Worm (Caenorhabditis elegans) whole organism, L1 larva: Measurements from ENCODE around the gene srj-25.
A peak's percentile ranks its signal among the peaks of the same experiment; 100 is the strongest.

Experiments used
- C04F5.9 ChIP-seq: sonication (generic microtip); optimal IDR thresholded peaks from 2 replicates; lab custom pipeline; 2016; ENCODE audit warnings: missing genetic modification characterization, missing compliant biosample characterization
- C16A3.4 ChIP-seq: fragments of 150-350 bp; optimal IDR thresholded peaks from 2 replicates; lab custom pipeline; 2014; ENCODE audit warnings: missing biosample characterization, missing genetic modification characterization
- Y116A8C.19 ChIP-seq: sonication (generic microtip); optimal IDR thresholded peaks from 2 replicates; lab custom pipeline; 2016; ENCODE audit warnings: missing compliant biosample characterization, missing genetic modification characterization, borderline replicate concordance
- alr-1 ChIP-seq: fragments of 200-800 bp; sonication (Bioruptor generic); optimal IDR thresholded peaks from 2 replicates; lab custom pipeline; 2018; ENCODE audit warnings: borderline replicate concordance, mild to moderate bottlenecking, missing genetic modification characterization, missing compliant biosample characterization
- ama-1 ChIP-seq: fragments of 150-350 bp; optimal IDR thresholded peaks from 2 replicates; lab custom pipeline; 2014
- blmp-1 ChIP-seq: fragments of 150-350 bp; optimal IDR thresholded peaks from 2 replicates; lab custom pipeline; 2014; ENCODE audit warnings: missing biosample characterization, missing genetic modification characterization
- ceh-63 ChIP-seq: fragments of 200-800 bp; sonication (Bioruptor generic); optimal IDR thresholded peaks from 2 replicates; lab custom pipeline; 2018; ENCODE audit warnings: mild to moderate bottlenecking, missing genetic modification characterization, missing compliant biosample characterization
- ceh-82 ChIP-seq, 3 experiments: fragments of 150-350 bp in 1 of 3; sonication (generic microtip) in 2 of 3; optimal IDR thresholded peaks; 2 replicates each; lab custom pipeline; 2014 to 2017; ENCODE audit warnings: missing biosample characterization in 3 of 3, missing genetic modification characterization in 3 of 3
- ceh-88 ChIP-seq: fragments of 200-800 bp; sonication (Bioruptor generic); IDR thresholded peaks from 2 replicates; pipeline ENCODE4 v1.3.6; 2022; ENCODE audit warnings: missing genetic modification characterization, missing compliant biosample characterization
- ceh-90 ChIP-seq: sonication (generic microtip); optimal IDR thresholded peaks from 2 replicates; lab custom pipeline; 2016; ENCODE audit warnings: missing genetic modification characterization, missing compliant biosample characterization
- dpl-1 ChIP-seq, 3 experiments: fragments of 150-350 bp in 2 of 3; sonication (generic microtip) in 1 of 3; optimal IDR thresholded peaks; 2 replicates each; lab custom pipeline; 2014 to 2017; ENCODE audit warnings: missing biosample characterization in 3 of 3, missing genetic modification characterization in 3 of 3, missing genetic modification reagents in 3 of 3
- dsc-1 ChIP-seq: sonication (generic microtip); optimal IDR thresholded peaks from 2 replicates; lab custom pipeline; 2016; ENCODE audit warnings: mild to moderate bottlenecking, missing genetic modification characterization, missing compliant biosample characterization
- efl-3 ChIP-seq: fragments of 200-800 bp; sonication (Bioruptor generic); optimal IDR thresholded peaks from 2 replicates; lab custom pipeline; 2018; ENCODE audit warnings: mild to moderate bottlenecking, missing genetic modification characterization, missing compliant biosample characterization
- elt-2 ChIP-seq: sonication (generic microtip); optimal IDR thresholded peaks from 2 replicates; lab custom pipeline; 2016; ENCODE audit warnings: missing genetic modification characterization, mild to moderate bottlenecking, inconsistent platforms, missing compliant biosample characterization, missing genetic modification reagents
- fkh-8 ChIP-seq: sonication (generic microtip); optimal IDR thresholded peaks from 2 replicates; lab custom pipeline; 2016; ENCODE audit warnings: mild to moderate bottlenecking, missing genetic modification characterization, missing compliant biosample characterization
- hlh-17 ChIP-seq: fragments of 200-800 bp; sonication (Bioruptor generic); optimal IDR thresholded peaks from 2 replicates; lab custom pipeline; 2018; ENCODE audit warnings: missing genetic modification characterization, mild to moderate bottlenecking, missing compliant biosample characterization, moderate library complexity, borderline replicate concordance
- hpl-2 ChIP-seq: fragments of 150-350 bp; optimal IDR thresholded peaks from 2 replicates; lab custom pipeline; 2014; ENCODE audit warnings: missing biosample characterization, missing genetic modification reagents, missing genetic modification characterization
- irx-1 ChIP-seq: sonication (generic microtip); optimal IDR thresholded peaks from 2 replicates; lab custom pipeline; 2016; ENCODE audit warnings: missing genetic modification characterization, missing compliant biosample characterization
- isw-1 ChIP-seq: fragments of 200-800 bp; sonication (Bioruptor generic); IDR thresholded peaks from 2 replicates; pipeline ENCODE4 v1.3.6; 2022; ENCODE audit warnings: missing genetic modification characterization, missing compliant biosample characterization
- lin-13 ChIP-seq: fragments of 150-350 bp; optimal IDR thresholded peaks from 2 replicates; lab custom pipeline; 2014; ENCODE audit warnings: missing biosample characterization, missing genetic modification reagents, missing genetic modification characterization
- lin-15B ChIP-seq: fragments of 150-350 bp; sonication (generic microtip); optimal IDR thresholded peaks from 3 replicates; lab custom pipeline; 2014; ENCODE audit warnings: missing biosample characterization, missing genetic modification characterization
- lin-35 ChIP-seq, 2 experiments: fragments of 150-350 bp; optimal IDR thresholded peaks; 2 replicates each; lab custom pipeline; 2014; ENCODE audit warnings: missing biosample characterization in 2 of 2, missing genetic modification characterization in 2 of 2, missing genetic modification reagents in 2 of 2
- lir-3 ChIP-seq: sonication (generic microtip); optimal IDR thresholded peaks from 2 replicates; lab custom pipeline; 2016; ENCODE audit warnings: mild to moderate bottlenecking, missing genetic modification characterization, moderate library complexity, missing compliant biosample characterization; ENCODE audit not compliant: poor library complexity
- lsy-2 ChIP-seq, 2 experiments: fragments of 150-350 bp; optimal IDR thresholded peaks; 2 replicates each; lab custom pipeline; 2014; ENCODE audit warnings: missing biosample characterization in 2 of 2, missing genetic modification characterization in 2 of 2
- mab-9 ChIP-seq: fragments of 200-800 bp; sonication (Bioruptor generic); IDR thresholded peaks from 2 replicates; pipeline ENCODE4 v1.3.6; 2022; ENCODE audit warnings: missing genetic modification reagents, missing genetic modification characterization, missing compliant biosample characterization
- mdl-1 ChIP-seq, 2 experiments: fragments of 150-350 bp; optimal IDR thresholded peaks; 2 replicates each; lab custom pipeline; 2014 to 2017; ENCODE audit warnings: missing biosample characterization in 2 of 2, missing genetic modification characterization in 2 of 2, inconsistent platforms in 1 of 2
- nhr-11 ChIP-seq: fragments of 150-350 bp; optimal IDR thresholded peaks from 2 replicates; lab custom pipeline; 2014; ENCODE audit warnings: missing biosample characterization, missing genetic modification characterization
- nhr-20 ChIP-seq: sonication (generic microtip); optimal IDR thresholded peaks from 2 replicates; lab custom pipeline; 2016; ENCODE audit warnings: mild to moderate bottlenecking, missing genetic modification characterization, missing compliant biosample characterization
- nhr-237 ChIP-seq: fragments of 150-350 bp; optimal IDR thresholded peaks from 2 replicates; lab custom pipeline; 2014; ENCODE audit warnings: missing biosample characterization, missing genetic modification characterization
- nhr-28 ChIP-seq: fragments of 150-350 bp; optimal IDR thresholded peaks from 2 replicates; lab custom pipeline; 2014; ENCODE audit warnings: missing biosample characterization, missing genetic modification characterization
- nhr-47 ChIP-seq: sonication (generic microtip); optimal IDR thresholded peaks from 2 replicates; lab custom pipeline; 2016; ENCODE audit warnings: mild to moderate bottlenecking, missing genetic modification characterization, moderate library complexity, missing compliant biosample characterization
- nhr-71 ChIP-seq: sonication (generic microtip); optimal IDR thresholded peaks from 2 replicates; lab custom pipeline; 2016; ENCODE audit warnings: mild to moderate bottlenecking, missing genetic modification characterization, moderate library complexity, missing compliant biosample characterization
- nhr-76 ChIP-seq: sonication (generic microtip); optimal IDR thresholded peaks from 2 replicates; lab custom pipeline; 2017; ENCODE audit warnings: missing biosample characterization, missing genetic modification characterization
- nhr-77 ChIP-seq: fragments of 150-350 bp; optimal IDR thresholded peaks from 2 replicates; lab custom pipeline; 2014; ENCODE audit warnings: missing biosample characterization, missing genetic modification characterization
- nhr-84 ChIP-seq: sonication (generic microtip); optimal IDR thresholded peaks from 2 replicates; lab custom pipeline; 2017; ENCODE audit warnings: missing biosample characterization, missing genetic modification characterization
- nhr-90 ChIP-seq: sonication (generic microtip); optimal IDR thresholded peaks from 2 replicates; lab custom pipeline; 2016; ENCODE audit warnings: mild to moderate bottlenecking, missing genetic modification characterization, missing compliant biosample characterization; ENCODE audit not compliant: poor library complexity
- pax-3 ChIP-seq: fragments of 200-800 bp; sonication (Bioruptor generic); optimal IDR thresholded peaks from 2 replicates; lab custom pipeline; 2018; ENCODE audit warnings: mild to moderate bottlenecking, missing genetic modification characterization, moderate library complexity, missing compliant biosample characterization
- rnt-1 ChIP-seq: sonication (generic microtip); optimal IDR thresholded peaks from 2 replicates; lab custom pipeline; 2016; ENCODE audit warnings: mild to moderate bottlenecking, missing genetic modification characterization, moderate library complexity, missing compliant biosample characterization
- skn-1 ChIP-seq: fragments of 150-350 bp; optimal IDR thresholded peaks from 2 replicates; lab custom pipeline; 2014; ENCODE audit warnings: missing biosample characterization, missing genetic modification characterization
- snpc-4 ChIP-seq: fragments of 150-350 bp; optimal IDR thresholded peaks from 2 replicates; lab custom pipeline; 2014; ENCODE audit warnings: missing biosample characterization, missing genetic modification characterization
- sox-4 ChIP-seq: sonication (generic microtip); optimal IDR thresholded peaks from 2 replicates; lab custom pipeline; 2016; ENCODE audit warnings: missing genetic modification characterization, missing compliant biosample characterization
- sptf-1 ChIP-seq: fragments of 150-350 bp; optimal IDR thresholded peaks from 2 replicates; lab custom pipeline; 2014; ENCODE audit warnings: missing biosample characterization, missing genetic modification characterization
- sup-37 ChIP-seq: fragments of 200-800 bp; sonication (Bioruptor generic); optimal IDR thresholded peaks from 2 replicates; lab custom pipeline; 2018; ENCODE audit warnings: mild to moderate bottlenecking, missing genetic modification characterization, missing compliant biosample characterization
- swsn-7 ChIP-seq: sonication (generic microtip); optimal IDR thresholded peaks from 2 replicates; lab custom pipeline; 2016; ENCODE audit warnings: missing genetic modification characterization, missing compliant biosample characterization
- tbx-2 ChIP-seq: sonication (generic microtip); optimal IDR thresholded peaks from 2 replicates; lab custom pipeline; 2016; ENCODE audit warnings: missing genetic modification characterization, missing compliant biosample characterization
- unc-130 ChIP-seq: fragments of 150-350 bp; optimal IDR thresholded peaks from 2 replicates; lab custom pipeline; 2017; ENCODE audit warnings: missing biosample characterization, missing genetic modification characterization, inconsistent platforms
- unc-98 ChIP-seq: fragments of 200-800 bp; sonication (Bioruptor generic); IDR thresholded peaks from 2 replicates; pipeline ENCODE4 v1.3.6; 2022; ENCODE audit warnings: missing genetic modification characterization, missing compliant biosample characterization
- vab-15 ChIP-seq: sonication (generic microtip); optimal IDR thresholded peaks from 2 replicates; lab custom pipeline; 2017; ENCODE audit warnings: missing genotype, mild to moderate bottlenecking, missing genetic modification characterization, missing compliant biosample characterization
- xbp-1 ChIP-seq: sonication (generic microtip); optimal IDR thresholded peaks from 2 replicates; lab custom pipeline; 2016; ENCODE audit warnings: missing genetic modification characterization, missing compliant biosample characterization
- zag-1 ChIP-seq: fragments of 150-350 bp; optimal IDR thresholded peaks from 2 replicates; lab custom pipeline; 2014; ENCODE audit warnings: missing biosample characterization, missing genetic modification characterization
- zip-4 ChIP-seq: fragments of 200-800 bp; sonication (Bioruptor generic); optimal IDR thresholded peaks from 2 replicates; lab custom pipeline; 2018; ENCODE audit warnings: mild to moderate bottlenecking, missing genetic modification characterization, moderate library complexity, missing compliant biosample characterization
- ztf-4 ChIP-seq: fragments of 150-350 bp; optimal IDR thresholded peaks from 2 replicates; lab custom pipeline; 2014; ENCODE audit warnings: missing biosample characterization, missing genetic modification characterization

The srj-25 gene

ce11 chrV:728822-729493, 7.1 kb downstream of the srj-25 start:
- TF ChIP-seq hpl-2 (GFP tag; lab: Kevin White, UChicago): no peak
- peak; percentile 40; the same call in 1 of the 2 replicates for TF ChIP-seq ceh-88 (GFP tag; lab: Robert Waterston, UW)
- peak; percentile 7 for TF ChIP-seq elt-2 (tag; lab: Kevin White, UChicago)
- TF ChIP-seq ama-1 (lab: Kevin White, UChicago): peak; percentile 79
- no peak for TF ChIP-seq alr-1 (tag; lab: Kevin White, UChicago)
- TF ChIP-seq skn-1: no peak
- TF ChIP-seq nhr-20 (tag; lab: Kevin White, UChicago): peak; percentile 84
- peak; percentile 76 for TF ChIP-seq ztf-4 (tag; lab: Kevin White, UChicago)
- TF ChIP-seq isw-1: no peak
- TF ChIP-seq nhr-90 (tag; lab: Kevin White, UChicago): peak; percentile 62
- TF ChIP-seq zip-4: no peak
- no peak for TF ChIP-seq ceh-82 (tag; optimal IDR thresholded peaks at IDR 0.05; lab: Kevin White, UChicago)
- no peak for TF ChIP-seq nhr-84 (tag; lab: Kevin White, UChicago)
- peak; percentile 44 for TF ChIP-seq C04F5.9 (tag; lab: Kevin White, UChicago)
- TF ChIP-seq irx-1 (tag; lab: Kevin White, UChicago): peak; percentile 28
- TF ChIP-seq nhr-28 (tag; lab: Kevin White, UChicago): no peak
- no peak for TF ChIP-seq mab-9 (GFP tag; lab: Robert Waterston, UW)
- no peak for TF ChIP-seq ceh-90 (tag; lab: Kevin White, UChicago)
- peak; percentile 71 for TF ChIP-seq tbx-2
- peak in 1 of 2 experiments; percentile 76 for TF ChIP-seq lin-35 (GFP tag; optimal IDR thresholded peaks at IDR 0.05; lab: Kevin White, UChicago)
- no peak for TF ChIP-seq ceh-63 (GFP tag; lab: Kevin White, UChicago)
- TF ChIP-seq mdl-1 (tag; optimal IDR thresholded peaks at IDR 0.05; lab: Kevin White, UChicago): peak in 1 of 2 experiments; percentile 86
- TF ChIP-seq dpl-1 (GFP tag; optimal IDR thresholded peaks at IDR 0.05; lab: Kevin White, UChicago): peak in 2 of 3 experiments; percentile 8 to 34
- TF ChIP-seq nhr-237 (tag; lab: Kevin White, UChicago): no peak
- TF ChIP-seq Y116A8C.19: no peak
- TF ChIP-seq sup-37 (GFP tag; lab: Kevin White, UChicago): peak; percentile 40
- TF ChIP-seq hlh-17 (GFP tag; lab: Kevin White, UChicago): no peak
- TF ChIP-seq C16A3.4 (tag; lab: Kevin White, UChicago): peak; percentile 57
- no peak for TF ChIP-seq fkh-8 (tag; lab: Kevin White, UChicago)
- peak; percentile 81 for TF ChIP-seq lir-3 (tag; lab: Kevin White, UChicago)
- peak; percentile 96 for TF ChIP-seq nhr-71 (tag; lab: Kevin White, UChicago)
- TF ChIP-seq pax-3: no peak
- peak; percentile 44 for TF ChIP-seq xbp-1
- TF ChIP-seq nhr-76 (tag; lab: Kevin White, UChicago): no peak
- TF ChIP-seq nhr-47 (tag; lab: Kevin White, UChicago): peak; percentile 57
- TF ChIP-seq blmp-1 (tag; lab: Kevin White, UChicago): peak; percentile 54
- TF ChIP-seq nhr-77 (tag; lab: Kevin White, UChicago): no peak
- no peak for TF ChIP-seq sox-4
- TF ChIP-seq vab-15 (tag; lab: Kevin White, UChicago): no peak
- peak; percentile 68 for TF ChIP-seq unc-130 (tag; lab: Kevin White, UChicago)
- peak; percentile 38 to 62 for TF ChIP-seq lsy-2 (tag; optimal IDR thresholded peaks at IDR 0.05; lab: Kevin White, UChicago)
- no peak for TF ChIP-seq zag-1
- no peak for TF ChIP-seq unc-98 (GFP tag; lab: Robert Waterston, UW)
- peak; percentile 39 for TF ChIP-seq swsn-7 (tag; lab: Kevin White, UChicago)
- no peak for TF ChIP-seq snpc-4
- TF ChIP-seq nhr-11: no peak
- TF ChIP-seq dsc-1 (tag; lab: Kevin White, UChicago): no peak
- no peak for TF ChIP-seq lin-15B (tag; lab: Kevin White, UChicago)
- no peak for TF ChIP-seq sptf-1 (tag; lab: Kevin White, UChicago)
- TF ChIP-seq rnt-1: peak; percentile 80
- TF ChIP-seq lin-13 (GFP tag; lab: Kevin White, UChicago): no peak
- no peak for TF ChIP-seq efl-3 (GFP tag; lab: Kevin White, UChicago)
